Worm (Caenorhabditis elegans): Measurements from ENCODE around the gene Y53G8AR.6.
A peak's percentile ranks its signal among the peaks of the same experiment; 100 is the strongest.

Y53G8AR.6 gene

ce11 chrIII:3310876-3311597, 16.5 kb downstream of the Y53G8AR.6 start, which contains the start of gene ral-1:
Gene ral-1 (plus strand): TSS chrIII:3311310.
- peak; percentile 1 for TF ChIP-seq unc-62 (GFP tag; optimal IDR thresholded peaks at IDR 0.05)
- no peak for TF ChIP-seq M03D4.4 (tag; optimal IDR thresholded peaks at IDR 0.05)
- peak; percentile 2 for TF ChIP-seq ztf-11 (tag; optimal IDR thresholded peaks at IDR 0.05)
- TF ChIP-seq ham-2 (GFP tag; optimal IDR thresholded peaks at IDR 0.05) = peak; percentile 60
- peak; percentile 1 for TF ChIP-seq lsy-2 (tag; optimal IDR thresholded peaks at IDR 0.05)
- no peak for TF ChIP-seq mab-5 (tag; optimal IDR thresholded peaks at IDR 0.05)

- no peak for TF ChIP-seq nhr-237 (tag; optimal IDR thresholded peaks at IDR 0.05)
- peak; percentile 3 for TF ChIP-seq ceh-83 (GFP tag; optimal IDR thresholded peaks at IDR 0.05)
Measured at ce11 chrIII:3311607-3312006, 17.1 kb downstream of the Y53G8AR.6 start.

ce11 chrIII:3312111-3312510, 17.6 kb downstream of the Y53G8AR.6 start:
- TF ChIP-seq cnd-1 (tag; optimal IDR thresholded peaks at IDR 0.05) (no peak), lsy-2 (tag; optimal IDR thresholded peaks at IDR 0.05) (peak; percentile 86), unc-120 (tag; optimal IDR thresholded peaks at IDR 0.05; ENCODE audit: poor library complexity, severe bottlenecking) (no peak), ceh-39 (tag; optimal IDR thresholded peaks at IDR 0.05) (no peak), ceh-43 (GFP tag; optimal IDR thresholded peaks at IDR 0.05) (no peak), mls-2 (tag; optimal IDR thresholded peaks at IDR 0.05) (no peak), blmp-1 (tag; optimal IDR thresholded peaks at IDR 0.05) (no peak), flh-1 (GFP tag; optimal IDR thresholded peaks at IDR 0.05) (no peak)

- TF ChIP-seq sptf-1 (tag; optimal IDR thresholded peaks at IDR 0.05) = no peak
- TF ChIP-seq lin-32 (GFP tag; optimal IDR thresholded peaks at IDR 0.05) = no peak
- TF ChIP-seq flh-1 (GFP tag; optimal IDR thresholded peaks at IDR 0.05) = no peak
- no peak for TF ChIP-seq ztf-11 (tag; optimal IDR thresholded peaks at IDR 0.05)
- no peak for TF ChIP-seq zip-8 (tag; optimal IDR thresholded peaks at IDR 0.05)
- no peak for TF ChIP-seq cnd-1 (tag; optimal IDR thresholded peaks at IDR 0.05)
- TF ChIP-seq mab-5 (tag; optimal IDR thresholded peaks at IDR 0.05) = no peak
- no peak for TF ChIP-seq nhr-76 (tag; optimal IDR thresholded peaks at IDR 0.05)
- no peak for TF ChIP-seq nhr-12 (tag; optimal IDR thresholded peaks at IDR 0.05)
- no peak for TF ChIP-seq unc-62 (GFP tag; optimal IDR thresholded peaks at IDR 0.05)
- no peak for TF ChIP-seq nhr-28 (tag; optimal IDR thresholded peaks at IDR 0.05)
- TF ChIP-seq pha-4 (tag; optimal IDR thresholded peaks at IDR 0.05) = no peak
- no peak for TF ChIP-seq sem-2 (GFP tag; optimal IDR thresholded peaks at IDR 0.05)
- TF ChIP-seq M03D4.4 (tag; optimal IDR thresholded peaks at IDR 0.05) = no peak
Measured at ce11 chrIII:3317887-3318286, 23.3 kb downstream of the Y53G8AR.6 start.

- TF ChIP-seq sem-2 (GFP tag; optimal IDR thresholded peaks at IDR 0.05) (no peak), zip-8 (tag; optimal IDR thresholded peaks at IDR 0.05) (no peak), tbx-8 (GFP tag; optimal IDR thresholded peaks at IDR 0.05) (no peak), nhr-237 (tag; optimal IDR thresholded peaks at IDR 0.05) (no peak), mab-5 (tag; optimal IDR thresholded peaks at IDR 0.05) (no peak), nhr-2 (tag; optimal IDR thresholded peaks at IDR 0.05) (no peak)
Measured at ce11 chrIII:3321145-3321544, 26.6 kb downstream of the Y53G8AR.6 start, which contains the start of gene Y53G8AR.9. Gene Y53G8AR.9 (minus strand): TSS chrIII:3321245.

ce11 chrIII:3322317-3323010, 27.9 kb downstream of the Y53G8AR.6 start, which contains the start of gene phf-15:
Gene phf-15 (plus strand): TSS chrIII:3322853.
- TF ChIP-seq nhr-76 (tag; optimal IDR thresholded peaks at IDR 0.05) = no peak
- no peak for TF ChIP-seq ceh-43 (GFP tag; optimal IDR thresholded peaks at IDR 0.05)
- TF ChIP-seq mep-1 (tag; optimal IDR thresholded peaks at IDR 0.05) = no peak
- no peak for TF ChIP-seq hlh-1 (tag; optimal IDR thresholded peaks at IDR 0.05)
- TF ChIP-seq pha-4 (tag; optimal IDR thresholded peaks at IDR 0.05) = no peak
- TF ChIP-seq nhr-12 (tag; optimal IDR thresholded peaks at IDR 0.05) = no peak
- no peak for TF ChIP-seq ztf-11 (tag; optimal IDR thresholded peaks at IDR 0.05)
- no peak for TF ChIP-seq nhr-28 (tag; optimal IDR thresholded peaks at IDR 0.05)
- no peak for TF ChIP-seq bed-3 (GFP tag; optimal IDR thresholded peaks at IDR 0.05)
- TF ChIP-seq ceh-83 (GFP tag; optimal IDR thresholded peaks at IDR 0.05) = no peak
- no peak for TF ChIP-seq zip-8 (tag; optimal IDR thresholded peaks at IDR 0.05)
- no peak for TF ChIP-seq flh-1 (GFP tag; optimal IDR thresholded peaks at IDR 0.05)
- no peak for TF ChIP-seq snpc-4 (tag; optimal IDR thresholded peaks at IDR 0.05)
- no peak for TF ChIP-seq mls-2 (tag; optimal IDR thresholded peaks at IDR 0.05)
- peak; percentile 5 for TF ChIP-seq M03D4.4 (tag; optimal IDR thresholded peaks at IDR 0.05)
- TF ChIP-seq drap-1 (GFP tag; optimal IDR thresholded peaks at IDR 0.05) = no peak
- TF ChIP-seq ham-2 (GFP tag; optimal IDR thresholded peaks at IDR 0.05) = no peak
- no peak for TF ChIP-seq mab-5 (tag; optimal IDR thresholded peaks at IDR 0.05)
- TF ChIP-seq elt-3 (tag; optimal IDR thresholded peaks at IDR 0.05) = no peak
- TF ChIP-seq sptf-1 (tag; optimal IDR thresholded peaks at IDR 0.05) = no peak
- peak; percentile 73 for TF ChIP-seq tbx-8 (GFP tag; optimal IDR thresholded peaks at IDR 0.05)
- peak; percentile 26 for TF ChIP-seq ces-1 (GFP tag; optimal IDR thresholded peaks at IDR 0.05)
- TF ChIP-seq lin-13 (tag; optimal IDR thresholded peaks at IDR 0.05) = peak; percentile 20
- TF ChIP-seq cnd-1 (tag; optimal IDR thresholded peaks at IDR 0.05) = no peak

All from whole organism, mixed stage, embryonic.